Worm (Caenorhabditis elegans) whole organism, L4/young adult: ENCODE results near the gene mdt-9.

Source experiments
- W03F9.2 ChIP-seq: fragments of 150-350 bp; optimal IDR thresholded peaks from 2 replicates; lab custom pipeline; 2014; ENCODE audit warnings: missing biosample characterization, missing genetic modification characterization
- dao-5 ChIP-seq: sonication (generic microtip); optimal IDR thresholded peaks from 2 replicates; lab custom pipeline; 2016; ENCODE audit warnings: missing genotype, missing genetic modification characterization, moderate library complexity, missing compliant biosample characterization
- him-1 ChIP-seq: sonication (generic microtip); optimal IDR thresholded peaks from 2 replicates; lab custom pipeline; 2016; ENCODE audit warnings: missing genotype, missing genetic modification reagents, missing genetic modification characterization, missing compliant biosample characterization

mdt-9 gene

DNA sequence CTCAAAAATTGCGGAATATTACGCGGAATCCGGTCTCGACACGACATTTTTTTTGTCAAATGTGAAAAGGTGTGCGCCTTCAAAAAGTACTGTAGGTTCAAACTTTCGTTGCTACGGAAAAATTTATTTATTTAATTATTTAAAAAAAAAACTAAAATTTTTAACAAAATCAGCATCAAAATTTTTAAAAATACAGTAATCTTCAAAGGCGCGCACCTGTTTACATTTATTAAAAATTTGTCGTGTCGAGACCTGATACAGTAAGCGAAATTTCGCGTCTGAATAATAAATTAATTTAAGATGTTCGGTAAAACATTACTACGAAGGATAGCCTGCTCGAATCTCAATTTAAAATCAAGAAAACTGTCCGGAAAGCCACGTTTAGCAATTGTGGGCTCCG, 14.5 kb upstream of the mdt-9 start, which contains the start of gene Y62E10A.6:
Gene Y62E10A.6 (plus strand): TSS at position 301 of the 400 bp plus-strand sequence.
- TF ChIP-seq dao-5 (tag; lab: Kevin White, UChicago), result no peak
- no peak for TF ChIP-seq him-1
- no peak for TF ChIP-seq W03F9.2 (tag; lab: Kevin White, UChicago)

- no peak for TF ChIP-seq dao-5 (tag; lab: Kevin White, UChicago)
- no peak for TF ChIP-seq W03F9.2 (tag; lab: Kevin White, UChicago)
- TF ChIP-seq him-1, result no peak
Observed at ce11 chrIV:13374918-13375317, 11.3 kb upstream of the mdt-9 start.

DNA sequence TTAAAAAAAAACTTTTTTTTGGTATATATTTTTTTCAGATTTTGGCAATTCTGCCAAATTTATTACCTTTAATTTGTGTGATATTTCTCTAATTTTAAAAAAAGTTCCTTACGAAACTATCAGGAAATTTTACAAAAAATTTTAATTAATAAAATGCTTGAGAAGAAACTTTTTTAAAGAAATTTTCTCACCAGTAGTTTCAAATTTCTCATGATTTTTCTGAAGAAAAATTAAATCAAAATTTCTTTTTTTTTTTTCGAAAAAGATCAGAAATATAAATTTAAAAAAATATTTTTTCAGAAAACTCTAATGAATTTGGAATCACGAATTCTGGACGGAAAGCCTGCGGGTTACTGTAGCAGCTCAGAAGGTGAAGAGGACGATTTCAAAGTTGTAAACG, 8.5 kb upstream of the mdt-9 start, which contains the start of gene mau-8:
Gene mau-8 (plus strand): TSS at position 301 of the 400 bp plus-strand sequence.
- TF ChIP-seq W03F9.2 (tag; lab: Kevin White, UChicago) (no peak), him-1 (no peak), dao-5 (tag; lab: Kevin White, UChicago) (no peak)

- TF ChIP-seq him-1, result no peak
- TF ChIP-seq dao-5 (tag; lab: Kevin White, UChicago), result no peak
- TF ChIP-seq W03F9.2 (tag; lab: Kevin White, UChicago), result no peak
Observed at ce11 chrIV:13380506-13380905, 5.7 kb upstream of the mdt-9 start.

- TF ChIP-seq him-1 (no peak), dao-5 (tag; lab: Kevin White, UChicago) (no peak), W03F9.2 (tag; lab: Kevin White, UChicago) (no peak)
Observed at ce11 chrIV:13381823-13382222, 4.4 kb upstream of the mdt-9 start, which contains the start of gene emc-3. emc-3 (minus strand) TSS chrIV:13381923.

ce11 chrIV:13383763-13384436, 2.3 kb upstream of the mdt-9 start, which contains the start of gene rab-19:
rab-19 (minus strand) TSS chrIV:13384386.
- TF ChIP-seq him-1 (no peak), dao-5 (tag; lab: Kevin White, UChicago) (no peak), W03F9.2 (tag; lab: Kevin White, UChicago) (no peak)

ce11 chrIV:13386903-13387302, 723 bp downstream of the mdt-9 start, which contains the start of gene lsm-3:
lsm-3 (plus strand) TSS chrIV:13387203.
- no peak for TF ChIP-seq W03F9.2 (tag; lab: Kevin White, UChicago)
- TF ChIP-seq him-1, result no peak
- no peak for TF ChIP-seq dao-5 (tag; lab: Kevin White, UChicago)

DNA sequence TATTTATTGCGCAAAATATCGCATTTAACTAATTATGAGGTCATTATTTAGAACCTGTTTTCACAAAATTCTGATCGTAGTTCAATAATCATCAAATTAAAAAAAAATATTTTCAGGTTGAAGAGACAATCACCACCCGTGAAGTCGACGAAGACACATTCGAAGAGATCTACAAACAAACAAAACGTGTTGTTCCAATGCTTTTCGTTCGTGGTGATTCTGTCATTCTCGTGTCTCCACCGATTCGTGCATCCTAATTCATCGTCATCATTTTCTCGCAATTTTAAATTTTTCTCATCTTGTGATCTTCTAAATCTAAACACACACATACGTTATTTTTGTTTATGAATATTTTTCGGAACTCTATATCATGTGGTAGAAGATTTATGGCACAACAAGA, 2.6 kb downstream of the mdt-9 start:
- TF ChIP-seq W03F9.2 (tag; lab: Kevin White, UChicago) (no peak), him-1 (peak; percentile 42)

DNA sequence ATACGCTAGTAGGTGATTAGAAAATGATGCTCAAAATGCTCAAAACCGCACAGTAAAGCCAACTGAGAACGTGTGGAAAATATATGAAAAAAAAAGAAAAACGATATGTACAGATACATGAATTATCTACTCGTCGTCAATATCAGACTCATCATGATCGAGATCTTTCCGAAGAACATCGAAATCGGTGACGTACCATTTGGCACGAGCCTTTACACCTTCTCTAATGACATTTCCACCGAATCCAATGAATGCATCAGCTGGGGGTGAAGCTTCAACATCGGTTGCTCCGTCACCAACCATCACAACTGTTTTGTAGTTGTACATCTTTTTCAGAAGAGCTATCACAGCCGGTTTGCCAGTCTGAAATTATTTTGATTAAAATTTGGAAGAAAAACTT, 3.1 kb downstream of the mdt-9 start:
- TF ChIP-seq dao-5 (tag; lab: Kevin White, UChicago), result no peak
- TF ChIP-seq W03F9.2 (tag; lab: Kevin White, UChicago), result no peak

DNA sequence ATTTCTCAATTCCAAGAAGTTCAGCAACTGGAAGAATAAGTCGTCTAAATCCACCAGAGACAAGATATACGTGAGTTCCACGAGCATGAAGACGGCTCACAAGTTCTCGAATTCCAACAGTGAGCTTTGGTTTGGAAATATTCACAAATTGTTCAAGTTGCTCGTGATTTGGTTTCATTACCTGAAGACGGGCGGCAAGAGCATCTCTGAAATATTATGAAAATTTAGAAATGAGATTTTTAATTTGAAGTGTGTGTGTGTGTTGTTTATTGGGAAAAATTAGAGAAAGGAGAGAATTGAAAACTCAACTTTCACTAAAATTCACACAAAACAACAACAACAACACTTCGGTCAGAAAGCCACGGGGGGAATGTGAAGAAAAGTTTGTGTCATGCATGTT, 4.6 kb downstream of the mdt-9 start:
- TF ChIP-seq W03F9.2 (tag; lab: Kevin White, UChicago) (no peak), dao-5 (tag; lab: Kevin White, UChicago) (no peak), him-1 (no peak)

- TF ChIP-seq W03F9.2 (tag; lab: Kevin White, UChicago), result no peak
- TF ChIP-seq him-1, result no peak
- TF ChIP-seq dao-5 (tag; lab: Kevin White, UChicago), result no peak
Observed at ce11 chrIV:13392230-13392629, 6.0 kb downstream of the mdt-9 start.

- no peak for TF ChIP-seq him-1
- no peak for TF ChIP-seq dao-5 (tag; lab: Kevin White, UChicago)
- TF ChIP-seq W03F9.2 (tag; lab: Kevin White, UChicago), result peak; percentile 21
Observed at ce11 chrIV:13393246-13393716, 7.1 kb downstream of the mdt-9 start.

- TF ChIP-seq W03F9.2 (tag; lab: Kevin White, UChicago), result no peak
- TF ChIP-seq him-1, result no peak
- TF ChIP-seq dao-5 (tag; lab: Kevin White, UChicago), result no peak
Observed at ce11 chrIV:13394686-13395085, 8.5 kb downstream of the mdt-9 start.

ce11 chrIV:13395255-13395654, 9.1 kb downstream of the mdt-9 start:
- TF ChIP-seq him-1 (peak; percentile 67), W03F9.2 (tag; lab: Kevin White, UChicago) (no peak)

- TF ChIP-seq W03F9.2 (tag; lab: Kevin White, UChicago) (no peak), him-1 (no peak), dao-5 (tag; lab: Kevin White, UChicago) (no peak)
Observed at ce11 chrIV:13396375-13396774, 10.2 kb downstream of the mdt-9 start.
